Worm (Caenorhabditis elegans): ENCODE data around the gene F41E6.5.

Gene F41E6.5

ce11 chrV:8627580-8627979 lies 24.3 kb downstream of the F41E6.5 start:
- TF ChIP-seq ref-1 (GFP tag; conservative IDR thresholded peaks at IDR 0.05) (no peak), ztf-29 (GFP tag; IDR thresholded peaks at IDR 0.05) (no peak), klf-2 (GFP tag; conservative IDR thresholded peaks at IDR 0.05) (no peak), cog-1 (tag; optimal IDR thresholded peaks at IDR 0.05) (no peak), tab-1 (GFP tag; IDR thresholded peaks at IDR 0.05) (no peak), ztf-23 (GFP tag; IDR thresholded peaks at IDR 0.05) (no peak), T22C8.4 (GFP tag; IDR thresholded peaks at IDR 0.05) (no peak), med-1 (GFP tag; optimal IDR thresholded peaks at IDR 0.05; ENCODE audit: insufficient read depth) (no peak), flt-1 (GFP tag; IDR thresholded peaks at IDR 0.05) (no peak)

- TF ChIP-seq tab-1 (GFP tag; IDR thresholded peaks at IDR 0.05) (no peak), T22C8.4 (GFP tag; IDR thresholded peaks at IDR 0.05) (no peak), cog-1 (tag; optimal IDR thresholded peaks at IDR 0.05) (no peak), ztf-23 (GFP tag; IDR thresholded peaks at IDR 0.05) (no peak), med-1 (GFP tag; optimal IDR thresholded peaks at IDR 0.05; ENCODE audit: insufficient read depth) (no peak), flt-1 (GFP tag; IDR thresholded peaks at IDR 0.05) (no peak)
These were observed 25.7 kb downstream of the F41E6.5 start, which contains the start of gene F41E6.12 for ce11 chrV:8629029-8629428. TSS of gene F41E6.12 (minus strand) at chrV:8629129.

ce11 chrV:8631277-8631765 lies 28.0 kb downstream of the F41E6.5 start, which contains the start of gene atg-18:
TSS of gene atg-18 (minus strand) at chrV:8631327.
- TF ChIP-seq tab-1 (GFP tag; IDR thresholded peaks at IDR 0.05) (no peak), flt-1 (GFP tag; IDR thresholded peaks at IDR 0.05) (no peak), ref-1 (GFP tag; conservative IDR thresholded peaks at IDR 0.05) (no peak), cog-1 (tag; optimal IDR thresholded peaks at IDR 0.05) (peak; percentile 2), med-1 (GFP tag; optimal IDR thresholded peaks at IDR 0.05; ENCODE audit: insufficient read depth) (peak; percentile 78), ztf-23 (GFP tag; IDR thresholded peaks at IDR 0.05) (peak; percentile 68; the same call in 1 of the 2 replicates), klf-2 (GFP tag; conservative IDR thresholded peaks at IDR 0.05) (peak; percentile 51; the same call in 1 of the 2 replicates), ztf-29 (GFP tag; IDR thresholded peaks at IDR 0.05) (peak; percentile 58; the same call in 1 of the 2 replicates)

ce11 chrV:8632788-8633187 lies 29.5 kb downstream of the F41E6.5 start:
- TF ChIP-seq ztf-29 (GFP tag; IDR thresholded peaks at IDR 0.05) (no peak), flt-1 (GFP tag; IDR thresholded peaks at IDR 0.05) (no peak), klf-2 (GFP tag; conservative IDR thresholded peaks at IDR 0.05) (no peak), ztf-23 (GFP tag; IDR thresholded peaks at IDR 0.05) (no peak), tab-1 (GFP tag; IDR thresholded peaks at IDR 0.05) (no peak), T22C8.4 (GFP tag; IDR thresholded peaks at IDR 0.05) (no peak), ref-1 (GFP tag; conservative IDR thresholded peaks at IDR 0.05) (no peak), cog-1 (tag; optimal IDR thresholded peaks at IDR 0.05) (no peak), med-1 (GFP tag; optimal IDR thresholded peaks at IDR 0.05; ENCODE audit: insufficient read depth) (no peak)

- no peak for TF ChIP-seq med-1 (GFP tag; optimal IDR thresholded peaks at IDR 0.05; ENCODE audit: insufficient read depth)
- TF ChIP-seq ztf-23 (GFP tag; IDR thresholded peaks at IDR 0.05), result no peak
- TF ChIP-seq klf-2 (GFP tag; conservative IDR thresholded peaks at IDR 0.05), result no peak
- TF ChIP-seq cog-1 (tag; optimal IDR thresholded peaks at IDR 0.05), result no peak
- no peak for TF ChIP-seq ztf-29 (GFP tag; IDR thresholded peaks at IDR 0.05)
- no peak for TF ChIP-seq tab-1 (GFP tag; IDR thresholded peaks at IDR 0.05)
- no peak for TF ChIP-seq flt-1 (GFP tag; IDR thresholded peaks at IDR 0.05)
- TF ChIP-seq T22C8.4 (GFP tag; IDR thresholded peaks at IDR 0.05), result no peak
- no peak for TF ChIP-seq ref-1 (GFP tag; conservative IDR thresholded peaks at IDR 0.05)
These were observed 32.3 kb downstream of the F41E6.5 start, which contains the start of gene oac-29 for ce11 chrV:8635575-8635974. TSS of gene oac-29 (minus strand) at chrV:8635675.

ce11 chrV:8636907-8637306 lies 33.6 kb downstream of the F41E6.5 start, which contains the start of gene grl-12:
TSS of gene grl-12 (minus strand) at chrV:8637007.
- no peak for TF ChIP-seq med-1 (GFP tag; optimal IDR thresholded peaks at IDR 0.05; ENCODE audit: insufficient read depth)
- no peak for TF ChIP-seq cog-1 (tag; optimal IDR thresholded peaks at IDR 0.05)
- TF ChIP-seq T22C8.4 (GFP tag; IDR thresholded peaks at IDR 0.05), result no peak
- TF ChIP-seq tab-1 (GFP tag; IDR thresholded peaks at IDR 0.05), result no peak
- TF ChIP-seq klf-2 (GFP tag; conservative IDR thresholded peaks at IDR 0.05), result no peak
- no peak for TF ChIP-seq ztf-23 (GFP tag; IDR thresholded peaks at IDR 0.05)
- TF ChIP-seq ztf-29 (GFP tag; IDR thresholded peaks at IDR 0.05), result no peak
- no peak for TF ChIP-seq ref-1 (GFP tag; conservative IDR thresholded peaks at IDR 0.05)
- no peak for TF ChIP-seq flt-1 (GFP tag; IDR thresholded peaks at IDR 0.05)

- TF ChIP-seq cog-1 (tag; optimal IDR thresholded peaks at IDR 0.05) (no peak), ztf-29 (GFP tag; IDR thresholded peaks at IDR 0.05) (no peak), med-1 (GFP tag; optimal IDR thresholded peaks at IDR 0.05; ENCODE audit: insufficient read depth) (no peak), tab-1 (GFP tag; IDR thresholded peaks at IDR 0.05) (no peak), ztf-23 (GFP tag; IDR thresholded peaks at IDR 0.05) (no peak), flt-1 (GFP tag; IDR thresholded peaks at IDR 0.05) (no peak), T22C8.4 (GFP tag; IDR thresholded peaks at IDR 0.05) (no peak)
These were observed 34.5 kb downstream of the F41E6.5 start, which contains the start of the genes F28A12.10 and acd-4 for ce11 chrV:8637666-8638271. TSS of gene F28A12.10 (minus strand) at chrV:8637766. TSS of gene acd-4 (plus strand) at chrV:8638221.

ce11 chrV:8641266-8641665 lies 38.0 kb downstream of the F41E6.5 start, which contains the start of gene F28A12.3:
TSS of gene F28A12.3 (minus strand) at chrV:8641366.
- TF ChIP-seq flt-1 (GFP tag; IDR thresholded peaks at IDR 0.05), result no peak
- no peak for TF ChIP-seq klf-2 (GFP tag; conservative IDR thresholded peaks at IDR 0.05)
- TF ChIP-seq med-1 (GFP tag; optimal IDR thresholded peaks at IDR 0.05; ENCODE audit: insufficient read depth), result no peak
- TF ChIP-seq ref-1 (GFP tag; conservative IDR thresholded peaks at IDR 0.05), result no peak
- TF ChIP-seq ztf-29 (GFP tag; IDR thresholded peaks at IDR 0.05), result no peak
- no peak for TF ChIP-seq T22C8.4 (GFP tag; IDR thresholded peaks at IDR 0.05)
- no peak for TF ChIP-seq cog-1 (tag; optimal IDR thresholded peaks at IDR 0.05)
- TF ChIP-seq ztf-23 (GFP tag; IDR thresholded peaks at IDR 0.05), result no peak
- no peak for TF ChIP-seq tab-1 (GFP tag; IDR thresholded peaks at IDR 0.05)

ce11 chrV:8643093-8643492 lies 39.8 kb downstream of the F41E6.5 start, which contains the start of gene asp-13:
TSS of gene asp-13 (minus strand) at chrV:8643193.
- no peak for TF ChIP-seq med-1 (GFP tag; optimal IDR thresholded peaks at IDR 0.05; ENCODE audit: insufficient read depth)

Measured in whole organism, midembryonic.